Worm (Caenorhabditis elegans) whole organism, L4 larva: ENCODE results near the gene Y45G5AL.1.

Source experiments
- F26F4.8 ChIP-seq: fragments of 200-800 bp; sonication (Bioruptor generic); conservative IDR thresholded peaks from 2 replicates; pipeline ENCODE4 v1.3.6; 2022; ENCODE audit warnings: missing genetic modification characterization, missing compliant biosample characterization
- F37D6.2 ChIP-seq: sonication (generic microtip); optimal IDR thresholded peaks from 2 replicates; lab custom pipeline; 2016; ENCODE audit warnings: mild to moderate bottlenecking, missing genetic modification characterization, missing compliant biosample characterization
- F49E8.2 ChIP-seq: sonication (generic microtip); optimal IDR thresholded peaks from 2 replicates; lab custom pipeline; 2016; ENCODE audit warnings: missing compliant biosample characterization, mild to moderate bottlenecking, missing genetic modification characterization, borderline replicate concordance
- Y48G9A.11 ChIP-seq: fragments of 200-800 bp; sonication (Bioruptor generic); IDR thresholded peaks from 2 replicates; pipeline ENCODE4 v1.3.6; 2022; ENCODE audit warnings: missing genetic modification reagents, missing genetic modification characterization, missing compliant biosample characterization
- aha-1 ChIP-seq: fragments of 150-350 bp; peaks from one replicate; lab custom pipeline; 2014; ENCODE audit warnings: missing biosample characterization, missing genetic modification characterization
- ceh-28 ChIP-seq: fragments of 150-350 bp; optimal IDR thresholded peaks from 2 replicates; lab custom pipeline; 2014; ENCODE audit warnings: missing biosample characterization, missing genetic modification reagents, missing genetic modification characterization
- cey-2 ChIP-seq: sonication (generic microtip); optimal IDR thresholded peaks from 3 replicates; lab custom pipeline; 2017; ENCODE audit warnings: missing genetic modification characterization, mild to moderate bottlenecking, missing compliant biosample characterization, antibody characterized with exemption, borderline replicate concordance; ENCODE audit not compliant: insufficient read depth
- ctbp-1 ChIP-seq: fragments of 200-800 bp; sonication (Bioruptor generic); IDR thresholded peaks from 2 replicates; pipeline ENCODE4 v1.3.6; 2022; ENCODE audit warnings: missing genetic modification reagents, missing genetic modification characterization, missing compliant biosample characterization
- daf-12 ChIP-seq: fragments of 150-350 bp; optimal IDR thresholded peaks from 2 replicates; lab custom pipeline; 2014; ENCODE audit warnings: missing biosample characterization, missing genetic modification reagents, missing genetic modification characterization
- daf-16 ChIP-seq, 3 experiments: sonication (generic microtip); optimal IDR thresholded peaks; 2 replicates each; lab custom pipeline; 2016 to 2017; ENCODE audit warnings: missing genetic modification characterization in 3 of 3, missing genetic modification reagents in 3 of 3, mild to moderate bottlenecking in 2 of 3, missing compliant biosample characterization in 2 of 3, missing biosample characterization in 1 of 3, moderate library complexity in 1 of 3
- daf-19 ChIP-seq: fragments of 200-800 bp; sonication (Bioruptor generic); conservative IDR thresholded peaks from 2 replicates; pipeline ENCODE4 v1.3.6; 2022; ENCODE audit warnings: missing genetic modification characterization, missing compliant biosample characterization
- dve-1 ChIP-seq: sonication (generic microtip); optimal IDR thresholded peaks from 2 replicates; lab custom pipeline; 2017; ENCODE audit warnings: antibody characterized with exemption, mild to moderate bottlenecking, missing genetic modification characterization, missing compliant biosample characterization; ENCODE audit not compliant: insufficient read depth
- egl-43 ChIP-seq: fragments of 200-800 bp; sonication (Bioruptor generic); IDR thresholded peaks from 2 replicates; pipeline ENCODE4 v1.3.6; 2022; ENCODE audit warnings: missing genetic modification reagents, missing genetic modification characterization, missing compliant biosample characterization
- fkh-10 ChIP-seq: fragments of 150-350 bp; optimal IDR thresholded peaks from 2 replicates; lab custom pipeline; 2014; ENCODE audit warnings: missing biosample characterization, missing genetic modification reagents, missing genetic modification characterization
- fos-1 ChIP-seq: fragments of 150-350 bp; optimal IDR thresholded peaks from 2 replicates; lab custom pipeline; 2014; ENCODE audit warnings: missing biosample characterization, missing genetic modification characterization
- lin-29 ChIP-seq: fragments of 200-800 bp; sonication (Bioruptor generic); IDR thresholded peaks from 2 replicates; pipeline ENCODE4 v1.3.6; 2022; ENCODE audit warnings: missing genetic modification reagents, missing genetic modification characterization, missing compliant biosample characterization
- lin-38 ChIP-seq: fragments of 200-800 bp; sonication (Bioruptor generic); IDR thresholded peaks from 2 replicates; pipeline ENCODE4 v1.3.6; 2022; ENCODE audit warnings: missing genetic modification reagents, missing genetic modification characterization, missing compliant biosample characterization
- madf-5 ChIP-seq, 2 experiments: fragments of 200-800 bp; sonication (Bioruptor generic); IDR thresholded peaks; 2 replicates each; pipeline ENCODE4 v1.3.6; 2022; ENCODE audit warnings: missing compliant biosample characterization in 2 of 2, missing genetic modification characterization in 2 of 2
- mdt-29 ChIP-seq: fragments of 200-800 bp; sonication (Bioruptor generic); IDR thresholded peaks from 2 replicates; pipeline ENCODE4 v1.3.6; 2022; ENCODE audit warnings: missing genetic modification reagents, missing genetic modification characterization, missing compliant biosample characterization
- mep-1 ChIP-seq: fragments of 150-350 bp; sonication (generic microtip); optimal IDR thresholded peaks from 3 replicates; lab custom pipeline; 2014; ENCODE audit warnings: missing biosample characterization, missing genetic modification characterization
- nhr-10 ChIP-seq: fragments of 150-350 bp; optimal IDR thresholded peaks from 2 replicates; lab custom pipeline; 2014; ENCODE audit warnings: missing biosample characterization, missing genetic modification characterization
- nhr-111 ChIP-seq: fragments of 200-800 bp; sonication (Bioruptor generic); optimal IDR thresholded peaks from 2 replicates; lab custom pipeline; 2018; ENCODE audit warnings: mild to moderate bottlenecking, missing genetic modification characterization, missing compliant biosample characterization
- nhr-25 ChIP-seq: sonication (generic microtip); optimal IDR thresholded peaks from 2 replicates; lab custom pipeline; 2017; ENCODE audit warnings: missing genetic modification characterization, mild to moderate bottlenecking, missing compliant biosample characterization, antibody characterized with exemption, moderate library complexity, borderline replicate concordance; ENCODE audit not compliant: insufficient read depth
- nhr-28 ChIP-seq: fragments of 150-350 bp; optimal IDR thresholded peaks from 2 replicates; lab custom pipeline; 2014; ENCODE audit warnings: missing biosample characterization, missing genetic modification characterization
- nhr-42 ChIP-seq: fragments of 200-800 bp; sonication (Bioruptor generic); IDR thresholded peaks from 2 replicates; pipeline ENCODE4 v1.3.6; 2022; ENCODE audit warnings: missing genetic modification characterization, missing compliant biosample characterization
- nhr-6 ChIP-seq: fragments of 150-350 bp; optimal IDR thresholded peaks from 2 replicates; lab custom pipeline; 2014; ENCODE audit warnings: missing biosample characterization, missing genetic modification characterization
- set-16 ChIP-seq: fragments of 200-800 bp; sonication (Bioruptor generic); IDR thresholded peaks from 2 replicates; pipeline ENCODE4 v1.3.6; 2022; ENCODE audit warnings: missing genetic modification reagents, missing genetic modification characterization, missing compliant biosample characterization
- skn-1 ChIP-seq: fragments of 150-350 bp; optimal IDR thresholded peaks from 2 replicates; lab custom pipeline; 2014; ENCODE audit warnings: missing biosample characterization, missing genetic modification characterization
- snpc-1.2 ChIP-seq: fragments of 200-800 bp; sonication (Bioruptor generic); IDR thresholded peaks from 2 replicates; pipeline ENCODE4 v1.3.6; 2022; ENCODE audit warnings: missing genetic modification reagents, missing genetic modification characterization, missing compliant biosample characterization
- spr-1 ChIP-seq: sonication (generic microtip); optimal IDR thresholded peaks from 2 replicates; lab custom pipeline; 2016; ENCODE audit warnings: mild to moderate bottlenecking, missing genetic modification characterization, missing compliant biosample characterization
- unc-130 ChIP-seq: sonication (generic microtip); optimal IDR thresholded peaks from 2 replicates; lab custom pipeline; 2016; ENCODE audit warnings: missing genetic modification reagents, missing genetic modification characterization, missing compliant biosample characterization
- unc-39 ChIP-seq: sonication (generic microtip); optimal IDR thresholded peaks from 2 replicates; lab custom pipeline; 2017; ENCODE audit warnings: missing biosample characterization, missing genetic modification characterization
- unc-62 ChIP-seq, 3 experiments: fragments of 150-350 bp in 1 of 3; sonication (generic microtip); optimal IDR thresholded peaks in 2 of 3; peaks in 1 of 3; 1 replicate in 1 of 3; 2 replicates in 2 of 3; lab custom pipeline; 2014 to 2017; ENCODE audit warnings: missing biosample characterization in 3 of 3, missing genetic modification characterization in 3 of 3, missing genetic modification reagents in 3 of 3, missing genotype in 1 of 3

Y45G5AL.1 gene

DNA sequence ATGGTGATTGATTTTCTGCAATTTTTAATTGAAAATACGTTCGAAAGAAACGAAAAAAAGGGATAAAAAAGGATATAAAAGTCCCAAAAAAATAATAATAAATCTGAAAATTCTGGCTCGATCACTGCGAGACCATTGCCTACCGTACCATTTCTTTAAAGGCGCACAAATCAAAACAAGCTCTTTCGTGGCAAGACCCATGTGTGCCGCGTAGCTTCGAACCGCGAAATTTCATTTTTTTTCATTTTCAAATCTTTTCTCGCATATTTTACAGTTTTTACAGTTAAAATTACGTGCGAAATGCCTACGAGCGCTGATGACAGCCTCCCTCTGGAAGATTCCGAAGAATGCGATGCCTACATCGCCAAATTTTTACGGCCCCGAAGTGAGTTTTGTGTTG, 31.3 kb downstream of the Y45G5AL.1 start, which contains the start of the genes coh-4 and pid-5:
Gene coh-4, minus strand, starts transcription at position 17 of the 400 bp plus-strand sequence.
Gene pid-5, plus strand, starts transcription at position 259 of the 400 bp plus-strand sequence.
- TF ChIP-seq lin-38 (GFP tag; lab: Robert Waterston, UW) (peak; percentile 81), skn-1 (tag; lab: Kevin White, UChicago) (no peak), Y48G9A.11 (GFP tag; lab: Robert Waterston, UW) (peak; percentile 55; the same call in 1 of the 2 replicates), snpc-1.2 (GFP tag; lab: Robert Waterston, UW) (peak; percentile 56; the same call in 1 of the 2 replicates), F49E8.2 (tag; lab: Kevin White, UChicago) (peak; percentile 93), mdt-29 (GFP tag; lab: Robert Waterston, UW) (0 out of 2 replicates have a peak, but pooled peaks have one; percentile 15), dve-1 (tag; lab: Kevin White, UChicago) (no peak), nhr-42 (GFP tag; lab: Robert Waterston, UW) (no peak), unc-130 (peak; percentile 90), nhr-10 (tag; lab: Kevin White, UChicago) (no peak), cey-2 (tag; lab: Kevin White, UChicago) (no peak)

DNA sequence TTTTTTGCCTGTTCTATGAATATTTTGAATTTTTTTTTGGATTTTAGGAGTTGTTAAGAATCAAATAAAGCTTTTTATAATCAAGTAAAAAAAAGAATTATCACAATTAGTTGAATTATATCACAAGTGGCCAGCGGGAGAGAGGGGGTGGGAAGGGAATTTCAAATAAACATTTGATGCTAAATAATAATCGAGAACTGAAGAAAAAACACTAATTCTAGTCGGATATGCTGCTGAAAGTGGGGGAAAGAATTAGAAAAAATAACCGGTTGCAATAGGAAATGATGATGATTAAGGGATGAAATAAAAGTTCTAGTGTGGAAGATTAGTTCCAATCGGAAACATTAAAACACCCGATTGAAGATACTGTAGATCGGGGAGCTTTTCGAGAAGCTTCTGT, 37.0 kb downstream of the Y45G5AL.1 start:
- TF ChIP-seq aha-1 (tag; lab: Kevin White, UChicago) (peak; percentile 98), F26F4.8 (GFP tag; lab: Robert Waterston, UW) (no peak)

DNA sequence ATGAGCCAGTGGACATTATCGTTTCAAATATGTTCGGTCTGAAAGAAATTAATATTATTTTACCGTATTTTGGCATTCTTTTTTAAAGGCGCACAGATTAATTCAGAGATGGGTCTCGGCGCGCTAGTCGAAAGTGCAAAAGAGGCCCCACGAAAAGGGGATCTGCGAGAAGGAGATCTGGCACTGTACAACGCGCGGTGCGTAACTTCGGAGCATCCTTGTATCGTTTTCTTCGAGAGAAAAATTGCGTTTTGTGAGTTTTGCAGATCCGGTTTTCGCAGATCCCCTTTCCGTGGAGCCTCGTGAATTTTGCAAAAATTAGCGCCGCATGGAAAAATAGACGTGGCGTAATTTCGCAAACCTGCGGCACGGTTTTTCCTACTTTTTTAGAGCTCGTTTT, 37.4 kb downstream of the Y45G5AL.1 start:
- TF ChIP-seq set-16 (GFP tag; lab: Robert Waterston, UW) (no peak), daf-12 (no peak), fkh-10 (GFP tag; lab: Kevin White, UChicago) (no peak), unc-130 (no peak), egl-43 (GFP tag; lab: Robert Waterston, UW) (no peak), daf-19 (no peak), nhr-111 (GFP tag; lab: Kevin White, UChicago) (no peak), F26F4.8 (GFP tag; lab: Robert Waterston, UW) (no peak), ctbp-1 (GFP tag; lab: Robert Waterston, UW) (no peak), mep-1 (no peak), nhr-25 (tag; lab: Kevin White, UChicago) (no peak), nhr-6 (tag; lab: Kevin White, UChicago) (no peak), spr-1 (no peak), F37D6.2 (tag; lab: Kevin White, UChicago) (no peak), madf-5 (GFP tag; IDR thresholded peaks at IDR 0.05; lab: Robert Waterston, UW) (no peak), snpc-1.2 (GFP tag; lab: Robert Waterston, UW) (no peak), unc-62 (GFP tag; optimal IDR thresholded peaks at IDR 0.05 in 1 of 2; lab: Kevin White, UChicago) (no peak), unc-62 (tag; optimal IDR thresholded peaks at IDR 0.05; lab: Kevin White, UChicago) (no peak), fos-1 (no peak), lin-29 (GFP tag; lab: Robert Waterston, UW) (no peak), ceh-28 (no peak)

- TF ChIP-seq lin-38 (GFP tag; lab: Robert Waterston, UW), result 0 out of 2 replicates have a peak, but pooled peaks have one; percentile 8
- TF ChIP-seq set-16 (GFP tag; lab: Robert Waterston, UW), result peak; percentile 72
- peak; percentile 25; the same call in 1 of the 2 replicates for TF ChIP-seq Y48G9A.11 (GFP tag; lab: Robert Waterston, UW)
- 0 out of 2 replicates have a peak, but pooled peaks have one; percentile 26 for TF ChIP-seq egl-43 (GFP tag; lab: Robert Waterston, UW)
- TF ChIP-seq unc-39 (tag; lab: Kevin White, UChicago), result no peak
Observed at ce11 chrV:4182546-4182945, 38.2 kb downstream of the Y45G5AL.1 start.

ce11 chrV:4185885-4186284, 41.6 kb downstream of the Y45G5AL.1 start:
- TF ChIP-seq nhr-28 (tag; lab: Kevin White, UChicago) (peak; percentile 6), daf-16 (GFP tag; optimal IDR thresholded peaks at IDR 0.05; lab: Kevin White, UChicago) (no peak), daf-16 (tag; optimal IDR thresholded peaks at IDR 0.05; lab: Kevin White, UChicago) (peak; percentile 54), nhr-42 (GFP tag; lab: Robert Waterston, UW) (no peak)
